Worm (Caenorhabditis elegans) whole organism, L3 larva: Measurements from ENCODE around the gene W08E12.5.

ENCODE experiments used
- ZK546.5 ChIP-seq: sonication (generic microtip); optimal IDR thresholded peaks from 2 replicates; lab custom pipeline; 2017; ENCODE audit warnings: missing biosample characterization, missing genetic modification characterization
- aly-2 ChIP-seq: fragments of 150-350 bp; optimal IDR thresholded peaks from 2 replicates; lab custom pipeline; 2014; ENCODE audit warnings: missing biosample characterization, missing genetic modification characterization
- ama-1 ChIP-seq: fragments of 150-350 bp; optimal IDR thresholded peaks from 2 replicates; lab custom pipeline; 2018
- eor-1 ChIP-seq, 2 experiments: fragments of 150-350 bp; optimal IDR thresholded peaks; 2 replicates each; lab custom pipeline; 2014 to 2018; ENCODE audit warnings: missing biosample characterization in 2 of 2, missing genetic modification characterization in 2 of 2
- fkh-2 ChIP-seq: fragments of 150-350 bp; optimal IDR thresholded peaks from 2 replicates; lab custom pipeline; 2014; ENCODE audit warnings: missing biosample characterization, missing genetic modification reagents, missing genetic modification characterization
- pha-4 ChIP-seq: fragments of 150-350 bp; optimal IDR thresholded peaks from 2 replicates; lab custom pipeline; 2014; ENCODE audit warnings: missing biosample characterization, missing genetic modification reagents, missing genetic modification characterization
- unc-39 ChIP-seq: sonication (generic microtip); optimal IDR thresholded peaks from 4 replicates; lab custom pipeline; 2017; ENCODE audit warnings: missing biosample characterization, missing genetic modification characterization
- unc-62 ChIP-seq: fragments of 150-350 bp; sonication (generic microtip); optimal IDR thresholded peaks from 4 replicates; lab custom pipeline; 2014; ENCODE audit warnings: missing biosample characterization, missing genetic modification reagents, missing genetic modification characterization

DNA sequence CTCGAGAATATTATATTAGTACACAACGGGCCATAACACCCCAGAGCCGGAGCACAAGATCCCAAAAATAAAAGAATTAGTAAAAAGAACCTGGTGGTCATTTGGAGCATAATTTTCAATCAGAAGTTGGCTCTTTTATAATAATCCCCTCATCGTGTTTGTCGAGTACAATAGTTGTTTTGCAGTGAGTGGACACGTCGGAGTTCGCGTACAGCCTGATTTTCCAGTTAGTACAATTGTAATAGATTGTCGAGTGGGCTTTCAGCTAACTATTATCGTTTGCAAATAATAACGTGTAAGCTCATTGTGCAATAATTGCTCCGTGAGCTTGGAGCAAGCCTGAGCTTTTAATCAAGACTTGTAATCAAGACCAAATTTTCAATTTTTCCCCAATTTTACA is 6.9 kb downstream of the W08E12.5 start, which contains the start of gene W08E12.9:
- no peak for TF ChIP-seq eor-1 (tag; optimal IDR thresholded peaks at IDR 0.05; lab: Kevin White, UChicago)
- TF ChIP-seq unc-39 (tag; lab: Kevin White, UChicago): no peak
- TF ChIP-seq ama-1: no peak
- TF ChIP-seq aly-2 (tag; lab: Kevin White, UChicago): no peak
- TF ChIP-seq pha-4: no peak
- TF ChIP-seq unc-62: no peak
- TF ChIP-seq ZK546.5: no peak
- no peak for TF ChIP-seq fkh-2 (tag; lab: Kevin White, UChicago)
